Fruit fly (Drosophila melanogaster): ENCODE measurements around the gene CG17202.
"Not testable (repeated sequence)": the region's sequence is repeated elsewhere in the genome, so short reads cannot be mapped to it uniquely, and the experiment has no call there.

Gene CG17202

DNA sequence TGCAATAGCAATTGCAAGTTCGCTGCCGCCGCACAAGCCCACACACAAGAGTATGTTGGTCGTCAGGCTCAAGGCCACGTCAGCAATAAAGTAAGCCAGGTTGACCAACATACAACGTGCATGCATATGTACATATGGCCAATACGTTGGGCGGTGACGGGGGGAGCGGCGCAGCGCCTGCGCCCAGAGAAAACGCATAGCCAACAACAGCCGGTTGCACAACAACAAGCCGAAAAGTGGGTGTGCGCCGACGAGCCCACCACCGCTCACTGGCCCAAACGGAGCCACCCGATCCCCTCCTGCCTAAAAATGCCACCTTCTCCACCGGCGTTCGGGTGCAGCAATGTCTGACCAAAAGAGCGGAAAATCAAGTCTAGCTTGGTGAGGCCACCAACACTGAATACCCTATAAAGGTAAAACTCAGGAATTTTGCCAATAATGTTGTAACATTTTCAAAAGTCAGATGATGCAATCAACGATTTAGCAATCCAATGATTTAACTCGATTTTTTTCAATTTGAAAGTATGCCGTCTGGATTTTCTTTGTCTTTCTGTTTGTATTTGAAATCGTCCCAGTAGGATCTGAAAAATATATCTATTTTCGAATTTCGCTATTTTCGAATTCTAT is 29.4 kb downstream of the CG17202 start, which contains the start of gene CG5509:
CG5509 (plus strand) TSS at position 577 of the 627 bp plus-strand sequence.
- TF ChIP-seq psq (optimal IDR thresholded peaks at IDR 0.05): no peak
- TF ChIP-seq insv (optimal IDR thresholded peaks at IDR 0.05): no peak
- TF ChIP-seq Sin3A (optimal IDR thresholded peaks at IDR 0.05): no peak
- no peak for TF ChIP-seq ttk (optimal IDR thresholded peaks at IDR 0.05)
- no peak for TF ChIP-seq h (optimal IDR thresholded peaks at IDR 0.05)
- TF ChIP-seq Myc (optimal IDR thresholded peaks at IDR 0.05): no peak

DNA sequence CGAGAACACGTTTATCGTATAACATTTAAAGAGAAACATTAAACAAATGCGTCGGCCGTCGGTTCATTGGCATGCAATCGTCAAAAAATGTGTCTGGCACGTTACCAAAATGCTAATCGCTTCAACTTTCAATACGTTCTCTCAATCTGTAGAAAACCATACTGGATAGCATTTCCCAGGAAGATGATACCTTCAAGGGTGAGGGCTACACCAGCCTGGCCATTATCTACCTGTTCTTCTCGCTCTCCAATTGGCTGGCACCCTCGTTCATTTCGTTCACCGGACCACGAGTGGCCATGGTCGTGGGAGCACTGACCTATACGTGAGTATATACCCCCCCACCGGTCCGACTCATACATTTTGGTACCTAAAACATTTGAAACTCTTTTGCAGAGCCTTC is 31.9 kb downstream of the CG17202 start:
- TF ChIP-seq h (optimal IDR thresholded peaks at IDR 0.05) (no peak), insv (optimal IDR thresholded peaks at IDR 0.05) (no peak), psq (optimal IDR thresholded peaks at IDR 0.05) (no peak), Sin3A (optimal IDR thresholded peaks at IDR 0.05) (no peak), Myc (optimal IDR thresholded peaks at IDR 0.05) (no peak), ttk (optimal IDR thresholded peaks at IDR 0.05) (no peak)

DNA sequence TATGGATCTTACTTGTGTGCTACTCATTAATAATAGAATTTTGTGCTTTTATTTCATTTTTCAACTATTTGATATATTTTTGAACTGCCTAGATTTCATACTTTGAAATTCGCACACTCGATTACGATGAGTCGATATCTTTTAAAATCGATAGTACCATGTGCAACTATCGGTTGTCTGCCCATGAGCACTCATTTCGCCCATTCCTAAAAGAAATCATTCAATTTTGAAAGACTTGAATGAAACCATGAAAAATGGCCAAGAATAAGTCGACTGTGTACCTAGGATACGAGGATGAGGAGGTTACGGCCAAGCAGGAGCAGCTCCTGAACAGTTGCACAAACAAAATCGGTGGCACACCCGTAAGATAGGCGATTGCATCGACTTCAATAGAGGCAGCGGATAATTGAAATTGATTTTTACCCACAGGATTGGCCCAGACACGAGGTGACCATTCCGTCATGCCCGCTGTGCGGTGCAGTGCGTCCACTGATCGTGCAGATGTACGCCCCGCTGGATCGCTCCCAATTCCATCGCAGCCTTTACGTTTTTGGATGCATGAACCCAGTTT is 33.9 kb downstream of the CG17202 start, which contains the start of gene trus:
trus (plus strand) TSS at position 204 of the 571 bp plus-strand sequence.
- TF ChIP-seq insv (optimal IDR thresholded peaks at IDR 0.05): no peak
- no peak for TF ChIP-seq Sin3A (optimal IDR thresholded peaks at IDR 0.05)
- TF ChIP-seq ttk (optimal IDR thresholded peaks at IDR 0.05): no peak
- no peak for TF ChIP-seq Myc (optimal IDR thresholded peaks at IDR 0.05)
- no peak for TF ChIP-seq psq (optimal IDR thresholded peaks at IDR 0.05)
- no peak for TF ChIP-seq h (optimal IDR thresholded peaks at IDR 0.05)

DNA sequence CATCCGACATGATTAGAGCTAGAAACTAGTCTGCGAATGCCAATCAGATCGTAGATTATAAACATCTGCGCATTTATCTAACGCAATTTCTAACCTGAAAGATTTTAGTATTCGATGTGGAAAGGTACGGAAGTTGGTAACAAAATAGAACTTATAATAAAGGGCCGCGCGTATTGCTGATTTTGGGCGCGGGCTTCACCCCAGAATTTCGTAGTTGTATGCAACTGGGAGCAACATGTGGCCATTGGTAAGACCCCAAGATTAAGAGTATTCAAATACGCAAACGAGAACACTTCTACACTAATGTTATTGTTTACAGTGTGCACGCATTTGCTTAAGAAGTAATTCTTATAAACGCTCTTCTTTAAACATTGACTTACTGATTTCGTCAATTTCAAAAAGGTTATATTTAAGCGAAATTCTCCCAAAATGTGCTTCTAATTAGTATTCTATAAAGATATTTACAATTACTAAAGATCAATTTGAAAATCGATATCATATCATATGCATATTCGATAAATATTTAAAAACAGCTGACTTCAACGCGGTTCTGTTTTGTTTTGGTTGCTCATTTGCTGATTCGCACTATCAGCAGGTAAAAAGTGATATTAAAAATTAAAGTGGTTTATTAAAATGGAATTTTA is 37.4 kb downstream of the CG17202 start, which contains the start of the genes CG5961 and Polr3C:
CG5961 (minus strand) TSS at position 416 of the 644 bp plus-strand sequence.
Polr3C (plus strand) TSS at position 536 of the 644 bp plus-strand sequence.
- TF ChIP-seq h (optimal IDR thresholded peaks at IDR 0.05) (no peak), insv (optimal IDR thresholded peaks at IDR 0.05) (no peak), ttk (optimal IDR thresholded peaks at IDR 0.05) (no peak), psq (optimal IDR thresholded peaks at IDR 0.05) (peak; percentile 69), Sin3A (optimal IDR thresholded peaks at IDR 0.05) (no peak), Myc (optimal IDR thresholded peaks at IDR 0.05) (no peak)

DNA sequence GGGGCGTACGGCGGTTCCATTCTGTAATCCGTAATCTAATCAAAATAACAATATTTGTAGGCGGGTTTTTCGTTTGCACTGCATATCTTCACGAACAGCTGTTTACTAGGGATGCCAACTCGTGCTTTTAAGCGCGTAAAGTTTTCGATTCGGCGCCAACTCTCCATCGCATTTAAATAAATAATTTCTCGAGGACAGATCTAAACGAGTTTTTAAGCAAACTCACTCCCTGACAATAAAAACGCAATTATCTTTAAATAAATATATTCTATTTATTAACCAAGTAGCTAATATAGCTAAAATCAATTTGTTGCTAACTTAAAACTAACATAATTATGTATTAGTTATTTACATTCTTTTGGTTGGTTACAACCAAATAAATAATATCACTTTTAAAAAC is 42.6 kb downstream of the CG17202 start, which contains the start of gene CG5608:
CG5608 (minus strand) TSS at position 101 of the 400 bp plus-strand sequence.
- not testable (repeated sequence) for TF ChIP-seq ttk, h, insv (optimal IDR thresholded peaks at IDR 0.05)

DNA sequence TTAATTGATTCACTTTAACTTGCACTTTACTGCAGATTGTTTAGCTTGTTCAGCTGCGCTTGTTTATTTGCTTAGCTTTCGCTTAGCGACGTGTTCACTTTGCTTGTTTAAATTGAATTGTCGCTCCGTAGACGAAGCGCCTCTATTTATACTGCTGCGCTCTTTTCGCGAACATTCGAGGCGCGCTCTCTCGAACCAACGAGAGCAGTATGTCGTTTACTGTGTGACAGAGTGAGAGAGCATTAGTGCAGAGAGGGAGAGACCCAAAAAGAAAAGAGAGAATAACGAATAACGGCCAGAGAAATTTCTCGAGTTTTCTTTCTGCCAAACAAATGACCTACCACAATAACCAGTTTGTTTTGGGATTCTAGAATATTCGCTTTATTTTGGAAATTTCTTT is 45.1 kb downstream of the CG17202 start, which contains the start of gene Hsp70Ba:
Hsp70Ba (minus strand) TSS at position 102 of the 400 bp plus-strand sequence.
- not testable (repeated sequence) for TF ChIP-seq h, Sin3A, psq (optimal IDR thresholded peaks at IDR 0.05)
